Worm (Caenorhabditis elegans): ENCODE data around the gene R11D1.2.

DNA sequence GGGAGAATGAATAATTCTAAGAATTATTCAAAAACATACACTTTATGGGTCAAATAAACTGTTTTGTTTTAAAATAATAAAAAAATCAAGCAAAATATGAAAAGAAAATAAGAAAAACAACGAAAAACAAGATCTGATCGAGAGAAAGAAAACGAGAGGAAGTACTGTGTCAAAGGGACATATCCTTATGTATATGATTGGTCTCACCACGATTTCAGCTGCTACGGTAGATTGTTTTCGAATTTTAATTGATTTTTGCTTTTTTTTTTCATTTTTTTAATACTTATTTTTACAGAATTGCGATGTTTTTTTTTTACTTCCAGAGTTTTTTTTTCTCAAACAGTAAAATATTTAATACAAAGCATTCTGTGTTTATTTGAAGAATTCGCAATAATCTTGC lies 11.6 kb upstream of the R11D1.2 start:
- TF ChIP-seq sdz-38 (tag; optimal IDR thresholded peaks at IDR 0.05), result no peak
- TF ChIP-seq cebp-1 (GFP tag; IDR thresholded peaks at IDR 0.05), result no peak
- no peak for TF ChIP-seq cebp-1 (tag; optimal IDR thresholded peaks at IDR 0.05)
- TF ChIP-seq F52B5.7 (tag; optimal IDR thresholded peaks at IDR 0.05), result no peak
- no peak for TF ChIP-seq Y67H2A.10 (GFP tag; conservative IDR thresholded peaks at IDR 0.05)
- no peak for TF ChIP-seq ama-1 (optimal IDR thresholded peaks at IDR 0.05)
- no peak for TF ChIP-seq ama-1 (GFP tag; optimal IDR thresholded peaks at IDR 0.05)
- TF ChIP-seq tbp1 (GFP tag; optimal IDR thresholded peaks at IDR 0.05), result no peak
- TF ChIP-seq F23B12.7 (tag; optimal IDR thresholded peaks at IDR 0.05; ENCODE audit: insufficient read depth), result no peak
- TF ChIP-seq attf-6 (GFP tag; IDR thresholded peaks at IDR 0.05), result no peak
- TF ChIP-seq K12H6.12 (tag; optimal IDR thresholded peaks at IDR 0.05), result no peak
- no peak for TF ChIP-seq nfya-1 (tag; optimal IDR thresholded peaks at IDR 0.05; ENCODE audit: borderline replicate concordance, insufficient read depth)
